Worm (Caenorhabditis elegans) whole organism, L4/young adult: ENCODE results near the gene C09G9.1.

ENCODE experiments used
- W03F9.2 ChIP-seq: fragments of 150-350 bp; optimal IDR thresholded peaks from 2 replicates; lab custom pipeline; 2014; ENCODE audit warnings: missing biosample characterization, missing genetic modification characterization
- dao-5 ChIP-seq: sonication (generic microtip); optimal IDR thresholded peaks from 2 replicates; lab custom pipeline; 2016; ENCODE audit warnings: missing genotype, missing genetic modification characterization, moderate library complexity, missing compliant biosample characterization
- him-1 ChIP-seq: sonication (generic microtip); optimal IDR thresholded peaks from 2 replicates; lab custom pipeline; 2016; ENCODE audit warnings: missing genotype, missing genetic modification reagents, missing genetic modification characterization, missing compliant biosample characterization

DNA sequence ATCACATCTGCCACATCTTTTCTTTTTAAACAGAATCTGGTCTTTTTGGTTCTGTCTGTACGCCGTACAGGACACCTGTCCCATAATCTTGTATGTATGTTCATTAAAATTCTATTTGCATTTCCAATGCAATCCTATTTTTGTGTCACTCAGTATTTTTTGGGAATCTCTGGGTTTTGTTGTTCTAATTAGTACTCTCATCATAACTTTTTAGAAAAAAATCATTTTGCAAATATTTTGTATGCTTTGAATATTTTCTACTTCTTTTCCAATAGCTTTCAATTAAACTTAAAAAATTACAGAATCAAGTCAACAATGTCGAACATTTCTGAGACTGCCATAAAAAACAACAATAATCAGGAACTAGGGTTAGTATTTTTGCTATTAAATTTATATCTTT lies 45.2 kb downstream of the C09G9.1 start, which contains the start of gene T28C6.3:
- TF ChIP-seq him-1 (tag; lab: Kevin White, UChicago): no peak
- TF ChIP-seq dao-5 (tag; lab: Kevin White, UChicago): no peak
- no peak for TF ChIP-seq W03F9.2 (tag; lab: Kevin White, UChicago)
